Worm (Caenorhabditis elegans) whole organism, late embryonic: Measurements from ENCODE around the gene T12A2.3.

ENCODE experiments used
- C08G9.2 ChIP-seq: sonication (generic microtip); optimal IDR thresholded peaks from 2 replicates; lab custom pipeline; 2016; ENCODE audit warnings: mild to moderate bottlenecking, missing genetic modification characterization, moderate library complexity, missing compliant biosample characterization
- K09A11.1 ChIP-seq: sonication (generic microtip); optimal IDR thresholded peaks from 2 replicates; lab custom pipeline; 2017; ENCODE audit warnings: antibody characterized with exemption, mild to moderate bottlenecking, missing genetic modification characterization, missing compliant biosample characterization; ENCODE audit not compliant: insufficient read depth
- T23F11.4 ChIP-seq: fragments of 200-800 bp; sonication (Bioruptor generic); optimal IDR thresholded peaks from 2 replicates; lab custom pipeline; 2018; ENCODE audit warnings: mild to moderate bottlenecking, missing genetic modification characterization, missing compliant biosample characterization
- Y22D7AL.16 ChIP-seq: sonication (generic microtip); optimal IDR thresholded peaks from 2 replicates; lab custom pipeline; 2016; ENCODE audit warnings: missing genetic modification characterization, missing compliant biosample characterization
- ama-1 ChIP-seq: fragments of 150-350 bp; optimal IDR thresholded peaks from 2 replicates; lab custom pipeline; 2014
- ceh-14 ChIP-seq: sonication (generic microtip); optimal IDR thresholded peaks from 2 replicates; lab custom pipeline; 2016; ENCODE audit warnings: missing genotype, missing genetic modification characterization, missing compliant biosample characterization
- ceh-18 ChIP-seq: sonication (generic microtip); optimal IDR thresholded peaks from 2 replicates; lab custom pipeline; 2016; ENCODE audit warnings: missing genetic modification characterization, missing compliant biosample characterization
- ceh-19 ChIP-seq: fragments of 200-800 bp; sonication (Bioruptor generic); optimal IDR thresholded peaks from 2 replicates; lab custom pipeline; 2018; ENCODE audit warnings: mild to moderate bottlenecking, missing genetic modification characterization, missing compliant biosample characterization
- ceh-22 ChIP-seq: sonication (generic microtip); optimal IDR thresholded peaks from 2 replicates; lab custom pipeline; 2017; ENCODE audit warnings: missing biosample characterization, missing genetic modification characterization
- ceh-24 ChIP-seq: sonication (generic microtip); optimal IDR thresholded peaks from 2 replicates; lab custom pipeline; 2016; ENCODE audit warnings: mild to moderate bottlenecking, missing genetic modification characterization, missing compliant biosample characterization
- ceh-34 ChIP-seq: sonication (generic microtip); optimal IDR thresholded peaks from 2 replicates; lab custom pipeline; 2016; ENCODE audit warnings: mild to moderate bottlenecking, missing genetic modification characterization, missing compliant biosample characterization
- ceh-45 ChIP-seq: fragments of 200-800 bp; sonication (Bioruptor generic); IDR thresholded peaks from 2 replicates; pipeline ENCODE4 v1.3.6; 2022; ENCODE audit warnings: missing genetic modification reagents, missing genetic modification characterization, missing compliant biosample characterization
- ceh-6 ChIP-seq: fragments of 200-800 bp; sonication (Bioruptor generic); optimal IDR thresholded peaks from 2 replicates; lab custom pipeline; 2018; ENCODE audit warnings: mild to moderate bottlenecking, missing genetic modification characterization, missing compliant biosample characterization
- ceh-9 ChIP-seq: sonication (generic microtip); optimal IDR thresholded peaks from 2 replicates; lab custom pipeline; 2016; ENCODE audit warnings: mild to moderate bottlenecking, missing genetic modification characterization, inconsistent platforms, missing compliant biosample characterization
- che-1 ChIP-seq: sonication (generic microtip); optimal IDR thresholded peaks from 2 replicates; lab custom pipeline; 2016; ENCODE audit warnings: mild to moderate bottlenecking, missing genetic modification characterization, missing compliant biosample characterization
- dmd-4 ChIP-seq: sonication (generic microtip); optimal IDR thresholded peaks from 2 replicates; lab custom pipeline; 2016; ENCODE audit warnings: borderline replicate concordance, missing genetic modification characterization, missing compliant biosample characterization
- elt-2 ChIP-seq: sonication (generic microtip); optimal IDR thresholded peaks from 2 replicates; lab custom pipeline; 2016; ENCODE audit warnings: missing genetic modification reagents, missing genetic modification characterization, missing compliant biosample characterization
- eyg-1 ChIP-seq: sonication (generic microtip); optimal IDR thresholded peaks from 2 replicates; lab custom pipeline; 2016; ENCODE audit warnings: missing genotype, missing genetic modification characterization, missing compliant biosample characterization
- fax-1 ChIP-seq: sonication (generic microtip); optimal IDR thresholded peaks from 2 replicates; lab custom pipeline; 2016; ENCODE audit warnings: missing genotype, missing genetic modification characterization, missing compliant biosample characterization
- fkh-10 ChIP-seq: fragments of 150-350 bp; optimal IDR thresholded peaks from 2 replicates; lab custom pipeline; 2014; ENCODE audit warnings: missing biosample characterization, missing genetic modification reagents, missing genetic modification characterization
- fkh-6 ChIP-seq: sonication (generic microtip); optimal IDR thresholded peaks from 2 replicates; lab custom pipeline; 2016; ENCODE audit warnings: missing genetic modification characterization, missing compliant biosample characterization
- hlh-30 ChIP-seq: sonication (generic microtip); optimal IDR thresholded peaks from 2 replicates; lab custom pipeline; 2017; ENCODE audit warnings: antibody characterized with exemption, missing genetic modification characterization, missing compliant biosample characterization; ENCODE audit not compliant: insufficient read depth
- hlh-6 ChIP-seq: sonication (generic microtip); optimal IDR thresholded peaks from 2 replicates; lab custom pipeline; 2016; ENCODE audit warnings: missing genotype, missing genetic modification characterization, missing compliant biosample characterization
- hlh-8 ChIP-seq: sonication (generic microtip); optimal IDR thresholded peaks from 2 replicates; lab custom pipeline; 2016; ENCODE audit warnings: missing genotype, missing genetic modification characterization, missing compliant biosample characterization
- lim-6 ChIP-seq: sonication (generic microtip); optimal IDR thresholded peaks from 2 replicates; lab custom pipeline; 2016; ENCODE audit warnings: missing genetic modification characterization, missing compliant biosample characterization
- lin-11 ChIP-seq: fragments of 200-800 bp; sonication (Bioruptor generic); optimal IDR thresholded peaks from 2 replicates; lab custom pipeline; 2018; ENCODE audit warnings: mild to moderate bottlenecking, missing genetic modification characterization, missing compliant biosample characterization
- madf-2 ChIP-seq: sonication (generic microtip); optimal IDR thresholded peaks from 2 replicates; lab custom pipeline; 2017; ENCODE audit warnings: missing genetic modification characterization, missing compliant biosample characterization
- mec-3 ChIP-seq: sonication (generic microtip); optimal IDR thresholded peaks from 2 replicates; lab custom pipeline; 2016; ENCODE audit warnings: borderline replicate concordance, missing genetic modification characterization, missing compliant biosample characterization
- nfya-1 ChIP-seq: sonication (generic microtip); optimal IDR thresholded peaks from 2 replicates; lab custom pipeline; 2017; ENCODE audit warnings: missing genetic modification characterization, mild to moderate bottlenecking, missing compliant biosample characterization, antibody characterized with exemption, moderate library complexity
- nhr-232 ChIP-seq: sonication (generic microtip); optimal IDR thresholded peaks from 2 replicates; lab custom pipeline; 2016; ENCODE audit warnings: missing genetic modification characterization, missing compliant biosample characterization
- pat-9 ChIP-seq: fragments of 200-800 bp; sonication (Bioruptor generic); optimal IDR thresholded peaks from 2 replicates; lab custom pipeline; 2018; ENCODE audit warnings: mild to moderate bottlenecking, missing genetic modification characterization, moderate library complexity, missing compliant biosample characterization
- pax-1 ChIP-seq: fragments of 150-350 bp; optimal IDR thresholded peaks from 2 replicates; lab custom pipeline; 2014; ENCODE audit warnings: missing biosample characterization, missing genetic modification characterization
- ref-2 ChIP-seq: sonication (generic microtip); optimal IDR thresholded peaks from 2 replicates; lab custom pipeline; 2016; ENCODE audit warnings: missing genetic modification characterization, missing compliant biosample characterization
- rnt-1 ChIP-seq: sonication (generic microtip); optimal IDR thresholded peaks from 2 replicates; lab custom pipeline; 2016; ENCODE audit warnings: missing genetic modification characterization, missing compliant biosample characterization
- sox-2 ChIP-seq: fragments of 200-800 bp; sonication (Bioruptor generic); IDR thresholded peaks from 2 replicates; pipeline ENCODE4 v1.3.6; 2022; ENCODE audit warnings: missing genetic modification reagents, missing genetic modification characterization, missing compliant biosample characterization
- syd-9 ChIP-seq: sonication (generic microtip); optimal IDR thresholded peaks from 2 replicates; lab custom pipeline; 2016; ENCODE audit warnings: mild to moderate bottlenecking, missing genetic modification characterization, moderate library complexity, missing compliant biosample characterization
- tbx-2 ChIP-seq: sonication (generic microtip); optimal IDR thresholded peaks from 2 replicates; lab custom pipeline; 2016; ENCODE audit warnings: missing genetic modification characterization, missing compliant biosample characterization
- tbx-7 ChIP-seq: sonication (generic microtip); optimal IDR thresholded peaks from 2 replicates; lab custom pipeline; 2016; ENCODE audit warnings: missing genotype, missing genetic modification characterization, missing compliant biosample characterization
- unc-3 ChIP-seq, 2 experiments: fragments of 200-800 bp in 1 of 2; sonication (Bioruptor generic) in 1 of 2; sonication (generic microtip) in 1 of 2; conservative IDR thresholded peaks in 1 of 2; optimal IDR thresholded peaks in 1 of 2; 2 replicates each; pipeline versions ENCODE4 v1.3.6 to Lab custom; 2016 to 2022; ENCODE audit warnings: missing compliant biosample characterization in 2 of 2, missing genetic modification characterization in 2 of 2, missing genetic modification reagents in 1 of 2
- unc-55 ChIP-seq: sonication (generic microtip); optimal IDR thresholded peaks from 2 replicates; lab custom pipeline; 2017; ENCODE audit warnings: missing biosample characterization, missing genetic modification reagents, missing genetic modification characterization

The T12A2.3 gene

ce11 chrIII:6210215-6210822 is 30.3 kb upstream of the T12A2.3 start:
- TF ChIP-seq ama-1: no peak

DNA sequence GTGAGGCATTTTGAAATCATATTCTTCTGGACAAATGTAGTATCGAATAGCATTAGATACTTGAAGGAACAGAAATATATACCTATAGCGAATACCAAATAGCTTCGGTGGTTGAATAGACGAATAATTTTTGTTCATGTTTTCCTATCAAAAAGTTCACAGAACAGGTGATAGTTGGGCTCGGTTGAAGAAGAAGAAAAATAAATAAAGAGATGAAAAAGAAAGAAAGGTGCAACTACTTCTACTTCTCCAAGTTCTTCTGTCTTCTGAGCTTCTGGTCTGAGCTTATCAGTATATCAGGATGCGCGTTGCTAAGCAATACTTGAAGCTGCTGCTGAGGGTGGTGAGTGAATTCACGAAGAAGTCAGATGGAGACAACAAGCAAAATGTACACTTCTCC is 26.7 kb upstream of the T12A2.3 start, which contains the start of gene C23G10.10:
C23G10.10 (minus strand) TSS at position 101 of the 400 bp plus-strand sequence.
- TF ChIP-seq ceh-45 (GFP tag; lab: Robert Waterston, UW): no peak
- no peak for TF ChIP-seq fkh-10
- no peak for TF ChIP-seq dmd-4 (tag; lab: Kevin White, UChicago)
- no peak for TF ChIP-seq tbx-7 (tag; lab: Kevin White, UChicago)
- TF ChIP-seq T23F11.4 (GFP tag; lab: Kevin White, UChicago): no peak
- no peak for TF ChIP-seq unc-55
- TF ChIP-seq hlh-8: no peak
- TF ChIP-seq ceh-24: no peak
- TF ChIP-seq fkh-6 (tag; lab: Kevin White, UChicago): no peak

DNA sequence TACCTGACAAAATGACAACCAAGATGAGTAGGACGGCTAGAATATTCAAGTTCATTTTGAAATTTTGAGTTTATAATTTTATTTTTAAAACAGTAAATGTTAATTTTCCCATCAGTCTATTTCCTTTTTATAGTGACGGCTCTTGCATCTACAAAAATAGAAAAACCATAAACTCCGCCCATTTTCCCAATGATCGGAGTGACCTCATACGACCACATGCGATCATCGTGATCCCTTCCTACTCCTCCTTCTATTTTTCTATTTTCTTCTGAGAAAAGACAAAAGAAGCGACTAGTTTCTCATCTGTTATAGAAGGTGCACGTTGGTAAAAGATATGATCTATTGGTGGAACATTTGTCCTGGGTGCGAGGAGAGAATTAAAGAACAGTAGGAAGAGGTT is 25.2 kb upstream of the T12A2.3 start, which contains the start of gene C23G10.11:
C23G10.11 (minus strand) TSS at position 101 of the 400 bp plus-strand sequence.
- TF ChIP-seq elt-2 (tag; lab: Kevin White, UChicago): no peak
- TF ChIP-seq fax-1 (tag; lab: Kevin White, UChicago): no peak
- no peak for TF ChIP-seq pat-9 (tag; lab: Kevin White, UChicago)
- TF ChIP-seq nhr-232: no peak
- TF ChIP-seq dmd-4 (tag; lab: Kevin White, UChicago): no peak
- TF ChIP-seq ceh-18 (tag; lab: Kevin White, UChicago): no peak
- no peak for TF ChIP-seq ceh-19 (GFP tag; lab: Kevin White, UChicago)
- no peak for TF ChIP-seq tbx-2 (tag; lab: Kevin White, UChicago)

ce11 chrIII:6215943-6216342 is 24.7 kb upstream of the T12A2.3 start:
- TF ChIP-seq pax-1 (tag; lab: Kevin White, UChicago) (no peak), unc-3 (GFP tag; conservative IDR thresholded peaks at IDR 0.05; lab: Robert Waterston, UW) (no peak), unc-3 (tag; optimal IDR thresholded peaks at IDR 0.05; lab: Kevin White, UChicago) (no peak), tbx-2 (tag; lab: Kevin White, UChicago) (no peak), Y22D7AL.16 (tag; lab: Kevin White, UChicago) (no peak), hlh-6 (tag; lab: Kevin White, UChicago) (no peak), mec-3 (tag; lab: Kevin White, UChicago) (no peak), ama-1 (no peak), nhr-232 (no peak), C08G9.2 (tag; lab: Kevin White, UChicago) (no peak), che-1 (tag; lab: Kevin White, UChicago) (no peak), T23F11.4 (GFP tag; lab: Kevin White, UChicago) (no peak), hlh-30 (tag; lab: Kevin White, UChicago) (no peak), ceh-14 (tag; lab: Kevin White, UChicago) (no peak), madf-2 (tag; lab: Kevin White, UChicago) (no peak), ceh-22 (no peak), ceh-19 (GFP tag; lab: Kevin White, UChicago) (no peak), elt-2 (tag; lab: Kevin White, UChicago) (no peak), hlh-8 (no peak), eyg-1 (tag; lab: Kevin White, UChicago) (no peak), ceh-9 (tag; lab: Kevin White, UChicago) (no peak)

ce11 chrIII:6216833-6217466 is 23.7 kb upstream of the T12A2.3 start, which contains the start of gene hot-4:
Gene hot-4 (plus strand): TSS chrIII:6217416.
- TF ChIP-seq syd-9 (no peak), nfya-1 (no peak), lim-6 (tag; lab: Kevin White, UChicago) (no peak), tbx-2 (tag; lab: Kevin White, UChicago) (no peak), ceh-45 (GFP tag; lab: Robert Waterston, UW) (no peak), mec-3 (tag; lab: Kevin White, UChicago) (no peak), ceh-34 (tag; lab: Kevin White, UChicago) (no peak), ceh-19 (GFP tag; lab: Kevin White, UChicago) (no peak), sox-2 (no peak), lin-11 (tag; lab: Kevin White, UChicago) (no peak), ref-2 (tag; lab: Kevin White, UChicago) (no peak), K09A11.1 (tag; lab: Kevin White, UChicago) (no peak), rnt-1 (tag; lab: Kevin White, UChicago) (no peak), unc-55 (no peak), ceh-6 (no peak), elt-2 (tag; lab: Kevin White, UChicago) (no peak), fkh-6 (tag; lab: Kevin White, UChicago) (no peak), hlh-6 (tag; lab: Kevin White, UChicago) (no peak), hlh-8 (no peak)
- TF ChIP-seq, all 69 proteins: peak for 0
